Worm (Caenorhabditis elegans): ENCODE data around the gene nduf-2.2.
A peak's percentile ranks its signal among the peaks of the same experiment; 100 is the strongest.

nduf-2.2 gene

DNA sequence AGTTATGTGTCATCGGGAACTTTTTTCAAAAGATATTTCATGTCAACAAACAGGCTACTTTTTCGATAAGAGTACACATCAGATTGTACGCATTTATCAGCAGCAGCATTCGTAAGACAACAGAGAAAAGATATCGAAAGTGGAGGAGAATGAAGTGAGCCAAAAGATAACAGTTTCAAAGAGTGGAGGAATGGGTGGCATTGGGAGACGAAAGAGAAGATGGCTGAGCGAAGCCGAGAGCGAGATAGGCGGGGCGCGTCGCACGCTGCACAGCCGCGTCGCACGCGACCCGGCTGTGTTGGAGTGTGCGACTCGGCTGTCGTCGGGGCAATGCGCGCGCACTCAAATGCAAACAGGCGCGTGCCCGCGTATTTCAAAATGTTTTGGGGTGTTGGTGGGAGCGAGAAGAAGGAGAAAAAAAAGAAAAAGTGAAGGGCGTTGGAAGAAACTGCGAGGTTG lies 880 bp upstream of the nduf-2.2 start (continued):
- TF ChIP-seq unc-39 (tag; optimal IDR thresholded peaks at IDR 0.05) (no peak), R02D3.7 (tag; optimal IDR thresholded peaks at IDR 0.05) (no peak), pqm-1 (tag; optimal IDR thresholded peaks at IDR 0.05) (peak; percentile 96), nhr-111 (GFP tag; optimal IDR thresholded peaks at IDR 0.05) (no peak), php-3 (GFP tag; IDR thresholded peaks at IDR 0.05) (peak; percentile 88), ZK337.2 (GFP tag; IDR thresholded peaks at IDR 0.05) (no peak), ceh-62 (tag; optimal IDR thresholded peaks at IDR 0.05) (no peak), nhr-10 (tag; optimal IDR thresholded peaks at IDR 0.05) (peak; percentile 63), unc-62 (GFP tag; optimal IDR thresholded peaks at IDR 0.05 in 1 of 2) (no peak), unc-62 (tag; optimal IDR thresholded peaks at IDR 0.05) (no peak), daf-19 (GFP tag; conservative IDR thresholded peaks at IDR 0.05) (no peak), F49E8.2 (tag; optimal IDR thresholded peaks at IDR 0.05; ENCODE audit: borderline replicate concordance) (no peak), nhr-237 (tag; optimal IDR thresholded peaks at IDR 0.05) (no peak), dmd-6 (GFP tag; IDR thresholded peaks at IDR 0.05) (peak; percentile 95), snpc-1.2 (GFP tag; IDR thresholded peaks at IDR 0.05) (peak; percentile 77), ZK546.5 (tag; optimal IDR thresholded peaks at IDR 0.05) (no peak), spr-1 (tag; optimal IDR thresholded peaks at IDR 0.05) (peak; percentile 77), ceh-20 (GFP tag; IDR thresholded peaks at IDR 0.05) (peak; percentile 90), hif-1 (tag; optimal IDR thresholded peaks at IDR 0.05) (peak in 1 of 2 experiments; percentile 85), ztf-11 (tag; optimal IDR thresholded peaks at IDR 0.05) (no peak), saeg-2 (GFP tag; IDR thresholded peaks at IDR 0.05) (peak; percentile 70; the same call in 1 of the 2 replicates), lim-7 (GFP tag; IDR thresholded peaks at IDR 0.05) (no peak), egl-43 (GFP tag; IDR thresholded peaks at IDR 0.05) (peak; percentile 93), ctbp-1 (GFP tag; IDR thresholded peaks at IDR 0.05) (peak; percentile 89), daf-12 (tag; optimal IDR thresholded peaks at IDR 0.05) (no peak), lin-15B (tag; optimal IDR thresholded peaks at IDR 0.05) (no peak), snpc-4 (tag; optimal IDR thresholded peaks at IDR 0.05) (no peak), hlh-11 (tag; optimal IDR thresholded peaks at IDR 0.05) (peak; percentile 97), hmg-1.1 (GFP tag; IDR thresholded peaks at IDR 0.05) (peak; percentile 89), egl-27 (tag; optimal IDR thresholded peaks at IDR 0.05) (no peak), ceh-32 (tag; optimal IDR thresholded peaks at IDR 0.05; ENCODE audit: poor library complexity) (peak; percentile 36), lin-1 (GFP tag; IDR thresholded peaks at IDR 0.05) (peak; percentile 92), nhr-11 (tag; optimal IDR thresholded peaks at IDR 0.05) (peak; percentile 60), dmd-8 (GFP tag; IDR thresholded peaks at IDR 0.05) (peak; percentile 88), aha-1 (tag) (peak; percentile 95), tra-1 (GFP tag; IDR thresholded peaks at IDR 0.05) (peak; percentile 95), daf-16 (GFP tag; optimal IDR thresholded peaks at IDR 0.05) (peak; percentile 82 to 84), daf-16 (tag; optimal IDR thresholded peaks at IDR 0.05) (peak; percentile 94)

DNA sequence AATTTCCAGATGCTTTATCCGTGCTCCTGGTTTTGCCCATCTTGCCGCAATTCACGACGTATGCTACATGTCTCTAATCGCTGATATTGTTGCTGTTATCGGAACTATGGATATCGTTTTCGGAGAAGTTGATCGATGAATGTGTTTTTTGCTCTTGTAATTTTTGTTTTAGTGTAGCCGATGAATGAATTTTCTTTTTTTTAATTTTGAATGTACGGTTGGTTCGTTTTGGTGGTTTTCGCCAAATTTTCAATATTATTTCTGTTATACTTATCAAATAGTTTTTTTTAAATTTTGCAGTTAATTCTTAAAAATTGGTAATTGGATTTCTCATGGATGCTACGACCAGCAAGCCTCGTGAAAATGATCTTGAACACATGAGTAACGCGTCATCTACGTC lies 2.0 kb downstream of the nduf-2.2 start, which contains the start of gene T26A5.2:
TSS of gene T26A5.2 (plus strand) at position 301 of the 400 bp plus-strand sequence.
- TF ChIP-seq mes-2 (tag; optimal IDR thresholded peaks at IDR 0.05; ENCODE audit: poor library complexity, severe bottlenecking) (no peak), aha-1 (tag) (peak; percentile 4), daf-12 (tag; optimal IDR thresholded peaks at IDR 0.05) (no peak), nhr-6 (tag; optimal IDR thresholded peaks at IDR 0.05) (no peak)

DNA sequence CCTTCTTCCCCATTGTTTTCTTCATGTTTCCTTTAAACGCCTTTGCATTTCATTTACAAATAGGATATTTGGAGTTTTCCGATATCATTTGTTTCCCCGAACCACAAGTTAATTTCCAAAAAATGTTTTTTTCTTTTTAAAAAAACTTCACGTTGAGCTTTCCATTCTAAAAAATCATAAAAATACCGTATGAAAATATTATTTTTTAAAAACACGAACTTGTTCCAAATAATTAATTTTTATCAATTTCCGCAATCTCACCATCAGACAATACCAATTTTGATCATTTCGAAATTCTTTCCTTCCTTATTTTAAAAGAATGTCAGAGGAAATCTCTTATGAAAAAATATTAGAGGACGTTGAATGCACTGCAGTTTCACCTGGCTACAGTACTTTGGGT lies 6.4 kb downstream of the nduf-2.2 start, which contains the start of gene wht-6:
TSS of gene wht-6 (plus strand) at position 301 of the 400 bp plus-strand sequence.
- TF ChIP-seq dpl-1 (GFP tag; optimal IDR thresholded peaks at IDR 0.05) (no peak), ZK337.2 (GFP tag; IDR thresholded peaks at IDR 0.05) (no peak), arid-1 (GFP tag; conservative IDR thresholded peaks at IDR 0.05) (no peak), unc-62 (GFP tag; optimal IDR thresholded peaks at IDR 0.05 in 1 of 2) (no peak), unc-62 (tag; optimal IDR thresholded peaks at IDR 0.05) (no peak), F10B5.3 (tag; optimal IDR thresholded peaks at IDR 0.05) (no peak), hmg-1.1 (GFP tag; IDR thresholded peaks at IDR 0.05) (no peak), nhr-76 (tag; optimal IDR thresholded peaks at IDR 0.05) (no peak), tag-97 (GFP tag; IDR thresholded peaks at IDR 0.05) (no peak), php-3 (GFP tag; IDR thresholded peaks at IDR 0.05) (no peak), ama-1 (optimal IDR thresholded peaks at IDR 0.05) (no peak), dve-1 (tag; optimal IDR thresholded peaks at IDR 0.05; ENCODE audit: insufficient read depth) (no peak), ctbp-1 (GFP tag; IDR thresholded peaks at IDR 0.05) (no peak), lin-38 (GFP tag; IDR thresholded peaks at IDR 0.05) (no peak), snpc-1.2 (GFP tag; IDR thresholded peaks at IDR 0.05) (no peak), nhr-6 (tag; optimal IDR thresholded peaks at IDR 0.05) (no peak), fkh-10 (GFP tag; optimal IDR thresholded peaks at IDR 0.05) (no peak), attf-4 (tag; optimal IDR thresholded peaks at IDR 0.05) (no peak), D1046.2 (GFP tag; IDR thresholded peaks at IDR 0.05) (no peak)

All from whole organism, L4 larva.